Worm (Caenorhabditis elegans) whole organism, L4/young adult: ENCODE measurements around the gene E03H12.4.

Experiments
- W03F9.2 ChIP-seq: fragments of 150-350 bp; optimal IDR thresholded peaks from 2 replicates; lab custom pipeline; 2014; ENCODE audit warnings: missing biosample characterization, missing genetic modification characterization
- him-1 ChIP-seq: sonication (generic microtip); optimal IDR thresholded peaks from 2 replicates; lab custom pipeline; 2016; ENCODE audit warnings: missing genotype, missing genetic modification reagents, missing genetic modification characterization, missing compliant biosample characterization

- TF ChIP-seq W03F9.2 (tag; lab: Kevin White, UChicago) (no peak), him-1 (tag; lab: Kevin White, UChicago) (no peak)
These were observed 6.1 kb downstream of the E03H12.4 start, which contains the start of gene E03H12.7 for ce11 chrIV:4988531-4988930.
